Fruit fly (Drosophila melanogaster) whole organism, prepupa: ENCODE data around the gene CG15773.

Experiments used
- Blimp-1 ChIP-seq: fragments of 200-800 bp; sonication (Bioruptor generic); optimal IDR thresholded peaks from 3 replicates; lab custom pipeline; 2017; ENCODE audit warnings: missing biosample characterization, missing genetic modification characterization, mild to moderate bottlenecking, moderate library complexity, missing genetic modification reagents
- CG10631 ChIP-seq: fragments of 200-800 bp; sonication (Bioruptor generic); optimal IDR thresholded peaks from 2 replicates; lab custom pipeline; 2016; ENCODE audit warnings: missing biosample characterization, missing genetic modification characterization
- CG10669 ChIP-seq: fragments of 200-800 bp; sonication (Bioruptor generic); optimal IDR thresholded peaks from 3 replicates; lab custom pipeline; 2018; ENCODE audit warnings: missing biosample characterization, mild to moderate bottlenecking, missing genetic modification characterization, moderate library complexity
- CG11294 ChIP-seq: fragments of 200-800 bp; sonication (Bioruptor generic); IDR thresholded peaks from 2 replicates; pipeline ENCODE4 v1.3.6; 2022; ENCODE audit warnings: missing biosample characterization, missing genetic modification characterization
- CG11762 ChIP-seq: fragments of 200-800 bp; sonication (Bioruptor generic); optimal IDR thresholded peaks from 3 replicates; lab custom pipeline; 2016; ENCODE audit warnings: missing biosample characterization, missing genetic modification characterization; ENCODE audit not compliant: insufficient read depth
- CG11902 ChIP-seq: fragments of 200-800 bp; sonication (Bioruptor generic); optimal IDR thresholded peaks from 3 replicates; lab custom pipeline; 2016; ENCODE audit warnings: missing biosample characterization, missing genetic modification characterization
- CG15336 ChIP-seq: fragments of 200-800 bp; sonication (Bioruptor generic); IDR thresholded peaks from 2 replicates; pipeline ENCODE4 v1.3.6; 2022; ENCODE audit warnings: missing biosample characterization, missing genetic modification characterization
- CG1621 ChIP-seq: fragments of 200-800 bp; sonication (Bioruptor generic); optimal IDR thresholded peaks from 3 replicates; lab custom pipeline; 2018; ENCODE audit warnings: missing biosample characterization, mild to moderate bottlenecking, missing genetic modification characterization
- CG16779 ChIP-seq: fragments of 200-800 bp; sonication (Bioruptor generic); optimal IDR thresholded peaks from 3 replicates; lab custom pipeline; 2017; ENCODE audit warnings: missing biosample characterization, mild to moderate bottlenecking, missing genetic modification characterization
- CG3032 ChIP-seq: fragments of 200-800 bp; optimal IDR thresholded peaks from 2 replicates; lab custom pipeline; 2019; ENCODE audit warnings: missing biosample characterization, mild to moderate bottlenecking, missing genetic modification characterization, moderate library complexity
- CG31627 ChIP-seq: fragments of 200-800 bp; sonication (Bioruptor generic); optimal IDR thresholded peaks from 3 replicates; lab custom pipeline; 2016; ENCODE audit warnings: missing biosample characterization, missing genetic modification characterization
- CG34406 ChIP-seq: fragments of 200-800 bp; sonication (Bioruptor generic); optimal IDR thresholded peaks from 3 replicates; lab custom pipeline; 2016; ENCODE audit warnings: missing biosample characterization, missing genetic modification characterization
- CG4318 ChIP-seq: fragments of 200-800 bp; sonication (Bioruptor generic); optimal IDR thresholded peaks from 3 replicates; lab custom pipeline; 2017; ENCODE audit warnings: missing biosample characterization, mild to moderate bottlenecking, missing genetic modification characterization
- CG6163 ChIP-seq: fragments of 200-800 bp; sonication (Bioruptor generic); IDR thresholded peaks from 3 replicates; pipeline ENCODE4 v1.3.6; 2022; ENCODE audit warnings: missing biosample characterization, missing genetic modification characterization
- CG6276 ChIP-seq: fragments of 200-800 bp; sonication (Bioruptor generic); optimal IDR thresholded peaks from 2 replicates; lab custom pipeline; 2017; ENCODE audit warnings: missing biosample characterization, mild to moderate bottlenecking, missing genetic modification characterization
- CG6792 ChIP-seq: fragments of 200-800 bp; sonication (Bioruptor generic); optimal IDR thresholded peaks from 3 replicates; lab custom pipeline; 2016; ENCODE audit warnings: missing biosample characterization, missing genetic modification characterization
- CG6808 ChIP-seq: fragments of 200-800 bp; sonication (Bioruptor generic); optimal IDR thresholded peaks from 3 replicates; lab custom pipeline; 2017; ENCODE audit warnings: missing biosample characterization, missing genetic modification characterization, mild to moderate bottlenecking, moderate library complexity, missing genetic modification reagents
- CG6854 ChIP-seq: fragments of 200-800 bp; sonication (Bioruptor generic); optimal IDR thresholded peaks from 2 replicates; lab custom pipeline; 2017; ENCODE audit warnings: missing biosample characterization, mild to moderate bottlenecking, missing genetic modification characterization
- CG7368 ChIP-seq: fragments of 200-800 bp; sonication (Bioruptor generic); optimal IDR thresholded peaks from 3 replicates; lab custom pipeline; 2016; ENCODE audit warnings: missing biosample characterization, missing genetic modification characterization
- CG8319 ChIP-seq: fragments of 200-800 bp; sonication (Bioruptor generic); optimal IDR thresholded peaks from 3 replicates; lab custom pipeline; 2016; ENCODE audit warnings: missing biosample characterization, missing genetic modification characterization
- CG8632 ChIP-seq: fragments of 200-800 bp; sonication (Bioruptor generic); optimal IDR thresholded peaks from 3 replicates; lab custom pipeline; 2016; ENCODE audit warnings: missing biosample characterization, missing genetic modification characterization
- CG9139 ChIP-seq: fragments of 200-800 bp; sonication (Bioruptor generic); optimal IDR thresholded peaks from 3 replicates; lab custom pipeline; 2017; ENCODE audit warnings: missing biosample characterization, mild to moderate bottlenecking, missing genetic modification characterization
- Eip75B ChIP-seq: fragments of 200-800 bp; sonication (Bioruptor generic); optimal IDR thresholded peaks from 3 replicates; lab custom pipeline; 2016; ENCODE audit warnings: missing biosample characterization, missing genetic modification characterization
- Eip78C ChIP-seq: fragments of 200-800 bp; sonication (Bioruptor generic); peaks from one replicate; lab custom pipeline; 2016; ENCODE audit warnings: missing biosample characterization, missing genetic modification characterization
- Eip93F ChIP-seq: fragments of 200-800 bp; sonication (Bioruptor generic); optimal IDR thresholded peaks from 2 replicates; lab custom pipeline; 2016; ENCODE audit warnings: missing biosample characterization, mild to moderate bottlenecking, missing genetic modification characterization
- Ets96B ChIP-seq: fragments of 200-800 bp; optimal IDR thresholded peaks from 2 replicates; lab custom pipeline; 2019; ENCODE audit warnings: missing biosample characterization, mild to moderate bottlenecking, missing genetic modification characterization, moderate library complexity
- Gug ChIP-seq: fragments of 200-800 bp; sonication (Bioruptor generic); IDR thresholded peaks from 2 replicates; pipeline ENCODE4 v1.3.6; 2022; ENCODE audit warnings: missing biosample characterization, missing genetic modification characterization
- Hr39 ChIP-seq: fragments of 200-800 bp; sonication (Bioruptor generic); optimal IDR thresholded peaks from 2 replicates; lab custom pipeline; 2016; ENCODE audit warnings: missing biosample characterization, missing genetic modification characterization
- Hr4 ChIP-seq: fragments of 200-800 bp; sonication (Bioruptor generic); optimal IDR thresholded peaks from 3 replicates; lab custom pipeline; 2016; ENCODE audit warnings: missing biosample characterization, missing genetic modification characterization
- Lpt ChIP-seq: fragments of 200-800 bp; sonication (Bioruptor generic); optimal IDR thresholded peaks from 3 replicates; lab custom pipeline; 2016; ENCODE audit warnings: missing biosample characterization, missing genetic modification characterization
- Met ChIP-seq: fragments of 200-800 bp; sonication (Bioruptor generic); optimal IDR thresholded peaks from 3 replicates; lab custom pipeline; 2016; ENCODE audit warnings: missing biosample characterization, missing genetic modification characterization
- OdsH ChIP-seq: fragments of 200-800 bp; sonication (Bioruptor generic); optimal IDR thresholded peaks from 3 replicates; lab custom pipeline; 2016; ENCODE audit warnings: missing biosample characterization, missing genetic modification characterization
- Smox ChIP-seq: fragments of 200-800 bp; sonication (Bioruptor generic); optimal IDR thresholded peaks from 3 replicates; lab custom pipeline; 2016; ENCODE audit warnings: missing biosample characterization, missing genetic modification characterization
- Sox102F ChIP-seq: fragments of 200-800 bp; sonication (Bioruptor generic); optimal IDR thresholded peaks from 2 replicates; lab custom pipeline; 2016; ENCODE audit warnings: missing biosample characterization, mild to moderate bottlenecking, missing genetic modification characterization
- Sox15 ChIP-seq: fragments of 200-800 bp; sonication (Bioruptor generic); optimal IDR thresholded peaks from 3 replicates; lab custom pipeline; 2016; ENCODE audit warnings: missing biosample characterization, missing genetic modification characterization
- achi ChIP-seq: fragments of 200-800 bp; sonication (Bioruptor generic); optimal IDR thresholded peaks from 3 replicates; lab custom pipeline; 2016; ENCODE audit warnings: missing biosample characterization, missing genetic modification characterization
- cyc ChIP-seq: fragments of 200-800 bp; sonication (Bioruptor generic); optimal IDR thresholded peaks from 3 replicates; lab custom pipeline; 2016; ENCODE audit warnings: missing biosample characterization, missing genetic modification characterization
- eg ChIP-seq: fragments of 200-800 bp; sonication (Bioruptor generic); IDR thresholded peaks from 3 replicates; pipeline ENCODE4 v1.3.6; 2022; ENCODE audit warnings: missing biosample characterization, missing genetic modification characterization
- fd59A ChIP-seq: fragments of 200-800 bp; sonication (Bioruptor generic); optimal IDR thresholded peaks from 2 replicates; lab custom pipeline; 2017; ENCODE audit warnings: missing biosample characterization, mild to moderate bottlenecking, missing genetic modification characterization, missing genetic modification reagents
- lz ChIP-seq: fragments of 200-800 bp; sonication (Bioruptor generic); optimal IDR thresholded peaks from 3 replicates; lab custom pipeline; 2016; ENCODE audit warnings: missing biosample characterization, missing genetic modification characterization
- net ChIP-seq: fragments of 200-800 bp; sonication (Bioruptor generic); optimal IDR thresholded peaks from 3 replicates; lab custom pipeline; 2016; ENCODE audit warnings: missing biosample characterization, missing genetic modification characterization
- pdm3 ChIP-seq: fragments of 200-800 bp; sonication (Bioruptor generic); optimal IDR thresholded peaks from 3 replicates; lab custom pipeline; 2016; ENCODE audit warnings: missing biosample characterization, missing genetic modification characterization
- salr ChIP-seq, 2 experiments: fragments of 200-800 bp; sonication (Bioruptor generic); optimal IDR thresholded peaks; 3 replicates each; lab custom pipeline; 2016 to 2018; ENCODE audit warnings: missing biosample characterization in 2 of 2, missing genetic modification characterization in 2 of 2, mild to moderate bottlenecking in 1 of 2
- spab ChIP-seq: fragments of 200-800 bp; sonication (Bioruptor generic); optimal IDR thresholded peaks from 2 replicates; lab custom pipeline; 2017; ENCODE audit warnings: missing biosample characterization, mild to moderate bottlenecking, missing genetic modification characterization, missing genetic modification reagents
- ss ChIP-seq, 2 experiments: fragments of 200-800 bp; sonication (Bioruptor generic); optimal IDR thresholded peaks; 2 replicates in 1 of 2; 3 replicates in 1 of 2; lab custom pipeline; 2017 to 2018; ENCODE audit warnings: mild to moderate bottlenecking in 2 of 2, missing biosample characterization in 2 of 2, missing genetic modification characterization in 2 of 2, moderate library complexity in 1 of 2
- topi ChIP-seq: fragments of 200-800 bp; sonication (Bioruptor generic); optimal IDR thresholded peaks from 3 replicates; lab custom pipeline; 2016; ENCODE audit warnings: missing biosample characterization, missing genetic modification characterization
- vri ChIP-seq: fragments of 200-800 bp; sonication (Bioruptor generic); optimal IDR thresholded peaks from 3 replicates; lab custom pipeline; 2016; ENCODE audit warnings: missing biosample characterization, mild to moderate bottlenecking, missing genetic modification characterization

CG15773 gene

dm6 chrX:5735268-5735941 lies 2.9 kb downstream of the CG15773 start (continued):
- peak; percentile 81 for TF ChIP-seq fd59A (GFP tag; lab: Kevin White, UChicago)
- TF ChIP-seq CG10669 (GFP tag; lab: Kevin White, UChicago): peak; percentile 83
- peak; percentile 94 for TF ChIP-seq CG6792 (GFP tag; lab: Kevin White, UChicago)
- peak; percentile 94 for TF ChIP-seq OdsH
- TF ChIP-seq CG8319: peak; percentile 65
- peak; percentile 76 to 93 for TF ChIP-seq ss (GFP tag; optimal IDR thresholded peaks at IDR 0.05; lab: Kevin White, UChicago)
- TF ChIP-seq Eip78C: peak; percentile 98
- peak; percentile 92 for TF ChIP-seq Sox102F (GFP tag; lab: Kevin White, UChicago)
- peak; percentile 81 for TF ChIP-seq Ets96B
- TF ChIP-seq CG11762 (GFP tag; lab: Kevin White, UChicago): peak; percentile 73
- peak; percentile 72 for TF ChIP-seq CG11902
- peak; percentile 93 for TF ChIP-seq Eip75B (GFP tag; lab: Kevin White, UChicago)
- peak; percentile 83 for TF ChIP-seq CG6276 (GFP tag; lab: Kevin White, UChicago)
- TF ChIP-seq achi (GFP tag; lab: Kevin White, UChicago): peak; percentile 89
- peak; percentile 93 for TF ChIP-seq Hr39 (GFP tag; lab: Kevin White, UChicago)
- peak; percentile 78 for TF ChIP-seq Lpt
- peak; percentile 89 for TF ChIP-seq CG15336 (GFP tag; lab: Robert Waterston, UW)
- peak; percentile 89 for TF ChIP-seq Gug (GFP tag; lab: Robert Waterston, UW)
- peak; percentile 49 for TF ChIP-seq vri (GFP tag; lab: Kevin White, UChicago)
- peak; percentile 71 for TF ChIP-seq CG4318 (GFP tag; lab: Kevin White, UChicago)
- no peak for TF ChIP-seq CG6854 (GFP tag; lab: Kevin White, UChicago)
- TF ChIP-seq Hr4: peak; percentile 92
- peak; percentile 85 for TF ChIP-seq CG3032
- peak; percentile 71 for TF ChIP-seq spab
- peak; percentile 95 for TF ChIP-seq Met
- TF ChIP-seq cyc: peak; percentile 79
- TF ChIP-seq eg (GFP tag; lab: Robert Waterston, UW): peak; percentile 93
- TF ChIP-seq Eip93F: peak; percentile 74
- peak; percentile 95 for TF ChIP-seq CG34406 (GFP tag; lab: Kevin White, UChicago)
- peak; percentile 95 for TF ChIP-seq pdm3 (GFP tag; lab: Kevin White, UChicago)
- TF ChIP-seq topi (GFP tag; lab: Kevin White, UChicago): peak; percentile 89
- peak; percentile 90 for TF ChIP-seq CG8632 (GFP tag; lab: Kevin White, UChicago)

- TF ChIP-seq Eip75B (GFP tag; lab: Kevin White, UChicago) (peak; percentile 1), eg (GFP tag; lab: Robert Waterston, UW) (peak; percentile 78), Smox (GFP tag; lab: Kevin White, UChicago) (no peak), CG34406 (GFP tag; lab: Kevin White, UChicago) (no peak), achi (GFP tag; lab: Kevin White, UChicago) (peak; percentile 17), CG10631 (GFP tag; lab: Kevin White, UChicago) (peak; percentile 29), CG15336 (GFP tag; lab: Robert Waterston, UW) (0 out of 2 replicates have a peak, but pooled peaks have one; percentile 31), Sox102F (GFP tag; lab: Kevin White, UChicago) (no peak), CG6792 (GFP tag; lab: Kevin White, UChicago) (peak; percentile 33), Hr4 (peak; percentile 25), CG1621 (tag; lab: Kevin White, UChicago) (peak; percentile 36), CG11762 (GFP tag; lab: Kevin White, UChicago) (no peak), CG6163 (peak; percentile 66), net (GFP tag; lab: Kevin White, UChicago) (peak; percentile 29), Sox15 (GFP tag; lab: Kevin White, UChicago) (peak; percentile 4), fd59A (GFP tag; lab: Kevin White, UChicago) (no peak), CG31627 (GFP tag; lab: Kevin White, UChicago) (peak; percentile 45), lz (GFP tag; lab: Kevin White, UChicago) (no peak), CG8319 (no peak), Eip78C (no peak), CG11294 (GFP tag; lab: Robert Waterston, UW) (no peak), pdm3 (GFP tag; lab: Kevin White, UChicago) (peak; percentile 11), CG6276 (GFP tag; lab: Kevin White, UChicago) (peak; percentile 21), CG6808 (peak; percentile 15), Blimp-1 (GFP tag; lab: Kevin White, UChicago) (no peak), CG16779 (no peak), Lpt (no peak), CG9139 (GFP tag; lab: Kevin White, UChicago) (peak; percentile 12), Met (no peak), CG8632 (GFP tag; lab: Kevin White, UChicago) (no peak), ss (GFP tag; optimal IDR thresholded peaks at IDR 0.05; lab: Kevin White, UChicago) (no peak), CG7368 (GFP tag; lab: Kevin White, UChicago) (peak; percentile 32), CG6854 (GFP tag; lab: Kevin White, UChicago) (no peak), salr (GFP tag; optimal IDR thresholded peaks at IDR 0.05; lab: Kevin White, UChicago) (no peak)
These were observed 4.6 kb downstream of the CG15773 start for dm6 chrX:5737157-5737556.
